Fruit fly (Drosophila melanogaster) whole organism, adult: Measurements from ENCODE around the gene cdi.

Experiments
- CG11617 ChIP-seq: fragments of 200-800 bp; sonication (Bioruptor generic); optimal IDR thresholded peaks from 2 replicates; lab custom pipeline; 2017; ENCODE audit warnings: mild to moderate bottlenecking, missing biosample characterization, missing genetic modification reagents, missing genetic modification characterization
- CG12768 ChIP-seq: fragments of 200-800 bp; sonication (Bioruptor generic); optimal IDR thresholded peaks from 2 replicates; lab custom pipeline; 2017; ENCODE audit warnings: missing biosample characterization, missing genetic modification characterization, mild to moderate bottlenecking, moderate library complexity, missing genetic modification reagents
- CG14711 ChIP-seq: fragments of 200-800 bp; sonication (Bioruptor generic); optimal IDR thresholded peaks from 2 replicates; lab custom pipeline; 2018; ENCODE audit warnings: missing biosample characterization, mild to moderate bottlenecking, missing genetic modification characterization, moderate library complexity
- CG1620 ChIP-seq: fragments of 200-800 bp; sonication (Bioruptor generic); optimal IDR thresholded peaks from 2 replicates; lab custom pipeline; 2016; ENCODE audit warnings: missing biosample characterization, missing genetic modification characterization
- CG33017 ChIP-seq: fragments of 200-800 bp; sonication (Bioruptor generic); optimal IDR thresholded peaks from 2 replicates; lab custom pipeline; 2018; ENCODE audit warnings: missing biosample characterization, mild to moderate bottlenecking, missing genetic modification characterization, moderate library complexity
- CG5204 ChIP-seq: fragments of 200-800 bp; sonication (Bioruptor generic); optimal IDR thresholded peaks from 2 replicates; lab custom pipeline; 2016; ENCODE audit warnings: missing biosample characterization, missing genetic modification characterization
- CG7101 ChIP-seq: fragments of 200-800 bp; sonication (Bioruptor generic); optimal IDR thresholded peaks from 2 replicates; lab custom pipeline; 2018; ENCODE audit warnings: missing biosample characterization, mild to moderate bottlenecking, missing genetic modification characterization, moderate library complexity
- Crg-1 ChIP-seq: fragments of 200-800 bp; sonication (Bioruptor generic); optimal IDR thresholded peaks from 2 replicates; lab custom pipeline; 2016; ENCODE audit warnings: missing biosample characterization, missing genetic modification characterization
- Hr96 ChIP-seq: fragments of 200-800 bp; sonication (Bioruptor generic); optimal IDR thresholded peaks from 2 replicates; lab custom pipeline; 2016; ENCODE audit warnings: missing biosample characterization, missing genetic modification characterization
- kay ChIP-seq: fragments of 200-800 bp; sonication (Bioruptor generic); peaks from one replicate; lab custom pipeline; 2016; ENCODE audit warnings: missing biosample characterization, missing genetic modification characterization, borderline replicate concordance
- ovo ChIP-seq: fragments of 200-800 bp; sonication (Bioruptor generic); optimal IDR thresholded peaks from 2 replicates; lab custom pipeline; 2016; ENCODE audit warnings: missing biosample characterization, missing genetic modification characterization
- pad ChIP-seq: fragments of 200-800 bp; sonication (Bioruptor generic); optimal IDR thresholded peaks from 3 replicates; lab custom pipeline; 2017; ENCODE audit warnings: missing biosample characterization, missing genetic modification characterization, mild to moderate bottlenecking, moderate library complexity, missing genetic modification reagents
- tj ChIP-seq: fragments of 200-800 bp; sonication (Bioruptor generic); optimal IDR thresholded peaks from 3 replicates; lab custom pipeline; 2017; ENCODE audit warnings: missing biosample characterization, mild to moderate bottlenecking, missing genetic modification characterization, moderate library complexity

dm6 chr3R:19112372-19112771, 18.3 kb upstream of the cdi start:
- no peak for TF ChIP-seq kay (GFP tag; lab: Kevin White, UChicago)
- no peak for TF ChIP-seq CG11617 (GFP tag; lab: Kevin White, UChicago)
- TF ChIP-seq tj (GFP tag; lab: Kevin White, UChicago), result peak; percentile 74
- TF ChIP-seq ovo, result no peak
- no peak for TF ChIP-seq CG5204
- no peak for TF ChIP-seq CG1620 (GFP tag; lab: Kevin White, UChicago)
- TF ChIP-seq CG33017 (tag; lab: Kevin White, UChicago), result no peak
- TF ChIP-seq Crg-1 (GFP tag; lab: Kevin White, UChicago), result no peak
- no peak for TF ChIP-seq CG7101 (tag; lab: Kevin White, UChicago)
- no peak for TF ChIP-seq CG14711 (tag; lab: Kevin White, UChicago)
- TF ChIP-seq Hr96, result no peak
- TF ChIP-seq pad (GFP tag; lab: Kevin White, UChicago), result no peak
- no peak for TF ChIP-seq CG12768 (GFP tag; lab: Kevin White, UChicago)
